Fruit fly (Drosophila melanogaster) whole organism, embryonic: ENCODE data around the gene Lasp.
A peak's percentile ranks its signal among the peaks of the same experiment; 100 is the strongest.

Experiments used
- Aef1 ChIP-seq: fragments of 200-800 bp; sonication (Bioruptor generic); IDR thresholded peaks from 3 replicates; pipeline ENCODE4 v1.3.6; 2022; ENCODE audit warnings: missing biosample characterization, missing genetic modification characterization
- Antp ChIP-seq: fragments of 200-800 bp; sonication (Bioruptor generic); optimal IDR thresholded peaks from 3 replicates; lab custom pipeline; 2016; ENCODE audit warnings: missing biosample characterization, missing genetic modification characterization
- Bdp1 ChIP-seq: fragments of 200-800 bp; sonication (Bioruptor generic); optimal IDR thresholded peaks from 3 replicates; lab custom pipeline; 2016; ENCODE audit warnings: missing biosample characterization, missing genetic modification characterization
- CG10462 ChIP-seq: fragments of 200-800 bp; sonication (Bioruptor generic); optimal IDR thresholded peaks from 2 replicates; lab custom pipeline; 2016; ENCODE audit warnings: missing biosample characterization, missing genetic modification characterization
- CG11504 ChIP-seq: fragments of 200-800 bp; sonication (Bioruptor generic); optimal IDR thresholded peaks from 3 replicates; lab custom pipeline; 2019; ENCODE audit warnings: missing biosample characterization, mild to moderate bottlenecking, missing genetic modification characterization, moderate library complexity
- CG12391 ChIP-seq: fragments of 200-800 bp; sonication (Bioruptor generic); optimal IDR thresholded peaks from 3 replicates; lab custom pipeline; 2018; ENCODE audit warnings: missing biosample characterization, mild to moderate bottlenecking, missing genetic modification characterization, moderate library complexity
- CG12942 ChIP-seq: fragments of 200-800 bp; sonication (Bioruptor generic); optimal IDR thresholded peaks from 3 replicates; lab custom pipeline; 2016; ENCODE audit warnings: missing biosample characterization, missing genetic modification characterization
- CG14014 ChIP-seq: fragments of 200-800 bp; sonication (Bioruptor generic); IDR thresholded peaks from 2 replicates; pipeline ENCODE4 v1.3.6; 2022; ENCODE audit warnings: missing biosample characterization, missing genetic modification characterization
- CG1602 ChIP-seq: fragments of 200-800 bp; sonication (Bioruptor generic); optimal IDR thresholded peaks from 3 replicates; lab custom pipeline; 2016; ENCODE audit warnings: missing biosample characterization, missing genetic modification characterization
- CG16815 ChIP-seq: fragments of 200-800 bp; sonication (Bioruptor generic); optimal IDR thresholded peaks from 3 replicates; lab custom pipeline; 2017; ENCODE audit warnings: missing biosample characterization, mild to moderate bottlenecking, missing genetic modification characterization
- CG17361 ChIP-seq: fragments of 200-800 bp; sonication (Bioruptor generic); IDR thresholded peaks from 3 replicates; pipeline ENCODE4 v1.3.6; 2022; ENCODE audit warnings: missing biosample characterization, missing genetic modification characterization
- CG1792 ChIP-seq: fragments of 200-800 bp; sonication (Bioruptor generic); optimal IDR thresholded peaks from 2 replicates; lab custom pipeline; 2016; ENCODE audit warnings: missing biosample characterization, missing genetic modification characterization
- CG2199 ChIP-seq: fragments of 200-800 bp; sonication (Bioruptor generic); IDR thresholded peaks from 3 replicates; pipeline ENCODE4 v1.3.6; 2022; ENCODE audit warnings: missing biosample characterization, missing genetic modification characterization
- CG2712 ChIP-seq: fragments of 200-800 bp; optimal IDR thresholded peaks from 3 replicates; lab custom pipeline; 2019; ENCODE audit warnings: missing biosample characterization, mild to moderate bottlenecking, missing genetic modification characterization, moderate library complexity
- CG30403 ChIP-seq: fragments of 200-800 bp; sonication (Bioruptor generic); optimal IDR thresholded peaks from 3 replicates; lab custom pipeline; 2016; ENCODE audit warnings: missing biosample characterization, missing genetic modification characterization
- CG31365 ChIP-seq: fragments of 200-800 bp; sonication (Bioruptor generic); optimal IDR thresholded peaks from 2 replicates; lab custom pipeline; 2018; ENCODE audit warnings: missing biosample characterization, mild to moderate bottlenecking, missing genetic modification characterization
- CG31388 ChIP-seq: fragments of 200-800 bp; sonication (Bioruptor generic); optimal IDR thresholded peaks from 2 replicates; lab custom pipeline; 2016; ENCODE audit warnings: missing biosample characterization, missing genetic modification characterization
- CG4424 ChIP-seq: fragments of 200-800 bp; sonication (Bioruptor generic); optimal IDR thresholded peaks from 3 replicates; lab custom pipeline; 2016; ENCODE audit warnings: missing biosample characterization, missing genetic modification characterization
- CG5245 ChIP-seq: fragments of 200-800 bp; sonication (Bioruptor generic); optimal IDR thresholded peaks from 3 replicates; lab custom pipeline; 2016; ENCODE audit warnings: missing biosample characterization, missing genetic modification characterization
- CG6254 ChIP-seq: fragments of 200-800 bp; sonication (Bioruptor generic); optimal IDR thresholded peaks from 3 replicates; lab custom pipeline; 2017; ENCODE audit warnings: mild to moderate bottlenecking, missing biosample characterization, missing genetic modification reagents, missing genetic modification characterization
- CG6683 ChIP-seq: fragments of 200-800 bp; sonication (Bioruptor generic); optimal IDR thresholded peaks from 2 replicates; lab custom pipeline; 2017; ENCODE audit warnings: missing biosample characterization, mild to moderate bottlenecking, missing genetic modification characterization, missing genetic modification reagents
- CG6765 ChIP-seq: fragments of 200-800 bp; sonication (Bioruptor generic); optimal IDR thresholded peaks from 3 replicates; lab custom pipeline; 2017; ENCODE audit warnings: missing biosample characterization, mild to moderate bottlenecking, missing genetic modification characterization
- CG7928 ChIP-seq: fragments of 200-800 bp; sonication (Bioruptor generic); optimal IDR thresholded peaks from 2 replicates; lab custom pipeline; 2017; ENCODE audit warnings: missing biosample characterization, mild to moderate bottlenecking, missing genetic modification characterization
- CG8290 ChIP-seq, 3 experiments: fragments of 200-800 bp; sonication (Bioruptor generic); optimal IDR thresholded peaks; 2 replicates each; lab custom pipeline; 2016 to 2019; ENCODE audit warnings: missing biosample characterization in 3 of 3, missing genetic modification characterization in 3 of 3, mild to moderate bottlenecking in 2 of 3, moderate library complexity in 1 of 3
- CG9437 ChIP-seq: fragments of 200-800 bp; sonication (Bioruptor generic); optimal IDR thresholded peaks from 2 replicates; lab custom pipeline; 2018; ENCODE audit warnings: missing biosample characterization, mild to moderate bottlenecking, missing genetic modification characterization
- E2f2 ChIP-seq: fragments of 200-800 bp; sonication (Bioruptor generic); IDR thresholded peaks from 2 replicates; pipeline ENCODE4 v1.3.6; 2022; ENCODE audit warnings: missing biosample characterization, missing genetic modification characterization
- HmgZ ChIP-seq: fragments of 200-800 bp; sonication (Bioruptor generic); optimal IDR thresholded peaks from 2 replicates; lab custom pipeline; 2018; ENCODE audit warnings: missing biosample characterization, mild to moderate bottlenecking, missing genetic modification characterization
- Hmr ChIP-seq: fragments of 200-800 bp; sonication (Bioruptor generic); optimal IDR thresholded peaks from 3 replicates; lab custom pipeline; 2017; ENCODE audit warnings: mild to moderate bottlenecking, missing biosample characterization, missing genetic modification reagents, missing genetic modification characterization
- Hr51 ChIP-seq, 2 experiments: fragments of 200-800 bp; sonication (Bioruptor generic); optimal IDR thresholded peaks; 2 replicates in 1 of 2; 3 replicates in 1 of 2; lab custom pipeline; 2016 to 2018; ENCODE audit warnings: missing biosample characterization in 2 of 2, missing genetic modification characterization in 2 of 2, mild to moderate bottlenecking in 1 of 2, moderate library complexity in 1 of 2
- Kr ChIP-seq: fragments of 200-800 bp; sonication (Bioruptor generic); optimal IDR thresholded peaks from 2 replicates; lab custom pipeline; 2017; ENCODE audit warnings: missing biosample characterization, mild to moderate bottlenecking, missing genetic modification characterization
- Lhr ChIP-seq: fragments of 200-800 bp; sonication (Bioruptor generic); optimal IDR thresholded peaks from 3 replicates; lab custom pipeline; 2017; ENCODE audit warnings: mild to moderate bottlenecking, missing biosample characterization, missing genetic modification reagents, missing genetic modification characterization
- Lpt ChIP-seq: fragments of >200 bp; optimal IDR thresholded peaks from 2 replicates; lab custom pipeline; 2018; ENCODE audit warnings: missing biosample characterization, missing genetic modification characterization
- NFAT ChIP-seq: fragments of 200-800 bp; sonication (Bioruptor generic); IDR thresholded peaks from 2 replicates; pipeline ENCODE4 v1.3.6; 2022; ENCODE audit warnings: missing biosample characterization, missing genetic modification characterization
- NK7.1 ChIP-seq: fragments of 200-800 bp; sonication (Bioruptor generic); optimal IDR thresholded peaks from 3 replicates; lab custom pipeline; 2016; ENCODE audit warnings: missing biosample characterization, missing genetic modification characterization
- Sry-δ ChIP-seq: fragments of 200-800 bp; sonication (Bioruptor generic); optimal IDR thresholded peaks from 2 replicates; lab custom pipeline; 2016; ENCODE audit warnings: missing biosample characterization, missing genetic modification characterization
- bab2 ChIP-seq: fragments of 200-800 bp; sonication (Bioruptor generic); optimal IDR thresholded peaks from 2 replicates; lab custom pipeline; 2016; ENCODE audit warnings: missing biosample characterization, missing genetic modification characterization
- dmrt11E ChIP-seq: fragments of 200-800 bp; sonication (Bioruptor generic); optimal IDR thresholded peaks from 3 replicates; lab custom pipeline; 2018; ENCODE audit warnings: missing biosample characterization, mild to moderate bottlenecking, missing genetic modification characterization, moderate library complexity
- dysf ChIP-seq: fragments of 200-800 bp; sonication (Bioruptor generic); IDR thresholded peaks from 3 replicates; pipeline ENCODE4 v1.3.6; 2022; ENCODE audit warnings: missing biosample characterization, missing genetic modification characterization
- esg ChIP-seq: fragments of 200-800 bp; sonication (Bioruptor generic); conservative IDR thresholded peaks from 2 replicates; pipeline ENCODE4 v1.3.6; 2022; ENCODE audit warnings: missing biosample characterization, missing genetic modification characterization
- gce ChIP-seq: fragments of 200-800 bp; sonication (Bioruptor generic); IDR thresholded peaks from 3 replicates; pipeline ENCODE4 v1.3.6; 2022; ENCODE audit warnings: missing biosample characterization, missing genetic modification characterization
- gt ChIP-seq: fragments of 200-800 bp; sonication (Bioruptor generic); IDR thresholded peaks from 2 replicates; pipeline ENCODE4 v1.3.6; 2022; ENCODE audit warnings: missing biosample characterization, missing genetic modification characterization
- lab ChIP-seq: fragments of 200-800 bp; sonication (Bioruptor generic); optimal IDR thresholded peaks from 3 replicates; lab custom pipeline; 2017; ENCODE audit warnings: missing biosample characterization, missing genetic modification characterization, mild to moderate bottlenecking, moderate library complexity, missing genetic modification reagents
- luna ChIP-seq: fragments of 200-800 bp; sonication (Bioruptor generic); optimal IDR thresholded peaks from 2 replicates; lab custom pipeline; 2016; ENCODE audit warnings: missing biosample characterization, missing genetic modification characterization
- maf-S ChIP-seq: fragments of 200-800 bp; sonication (Bioruptor generic); optimal IDR thresholded peaks from 2 replicates; lab custom pipeline; 2016; ENCODE audit warnings: missing biosample characterization, missing genetic modification characterization
- nerfin-1 ChIP-seq: fragments of 200-800 bp; sonication (Bioruptor generic); optimal IDR thresholded peaks from 3 replicates; lab custom pipeline; 2019; ENCODE audit warnings: missing biosample characterization, mild to moderate bottlenecking, missing genetic modification characterization, moderate library complexity
- so ChIP-seq: fragments of 200-800 bp; sonication (Bioruptor generic); IDR thresholded peaks from 3 replicates; pipeline ENCODE4 v1.3.6; 2022; ENCODE audit warnings: missing biosample characterization, missing genetic modification characterization
- sr ChIP-seq: fragments of 200-800 bp; sonication (Bioruptor generic); IDR thresholded peaks from 3 replicates; pipeline ENCODE4 v1.3.6; 2022; ENCODE audit warnings: missing biosample characterization, missing genetic modification characterization
- trem ChIP-seq: fragments of 200-800 bp; optimal IDR thresholded peaks from 3 replicates; lab custom pipeline; 2019; ENCODE audit warnings: missing biosample characterization, mild to moderate bottlenecking, missing genetic modification characterization, moderate library complexity
- tup ChIP-seq: fragments of 200-800 bp; sonication (Bioruptor generic); optimal IDR thresholded peaks from 2 replicates; lab custom pipeline; 2016; ENCODE audit warnings: missing biosample characterization, mild to moderate bottlenecking, missing genetic modification characterization, moderate library complexity
- unc-4 ChIP-seq: fragments of 200-800 bp; sonication (Bioruptor generic); IDR thresholded peaks from 2 replicates; pipeline ENCODE4 v1.3.6; 2022; ENCODE audit warnings: missing biosample characterization, missing genetic modification characterization; ENCODE audit not compliant: partially characterized antibody
- zfh2 ChIP-seq: fragments of 200-800 bp; sonication (Bioruptor generic); optimal IDR thresholded peaks from 2 replicates; lab custom pipeline; 2016; ENCODE audit warnings: missing biosample characterization, missing genetic modification characterization

Gene Lasp

DNA sequence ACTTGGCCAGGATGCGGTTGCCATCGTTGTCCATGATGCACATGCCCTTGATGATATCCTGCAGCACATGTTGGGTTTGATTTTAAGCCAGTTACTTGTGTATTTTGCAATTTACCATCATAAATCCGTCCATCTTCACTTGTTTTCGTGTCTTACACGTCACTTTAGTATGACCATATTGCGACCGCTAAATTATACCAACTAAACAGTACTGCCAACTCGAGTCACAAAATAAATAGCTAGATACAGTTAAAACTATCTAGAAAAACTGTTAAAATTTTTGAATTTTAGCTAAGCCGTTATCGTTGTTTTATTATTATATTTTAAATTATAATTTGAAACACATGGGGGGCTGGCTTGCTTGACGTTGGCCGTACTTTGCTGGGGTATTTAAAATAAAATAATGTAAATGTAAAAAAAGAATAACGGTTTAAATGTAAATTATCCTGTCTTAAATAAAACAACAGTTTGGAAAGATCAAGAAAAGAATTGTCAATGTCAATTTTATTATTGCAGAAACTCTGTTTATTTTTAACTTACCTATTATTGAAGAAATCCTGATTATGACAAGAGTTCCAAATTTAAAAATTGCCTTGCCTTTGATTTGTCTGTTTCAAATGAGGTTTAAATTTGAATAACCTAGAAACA, 38.0 kb downstream of the Lasp start, which contains the start of the genes zetaCOP and CG13032 (continued):
- no peak for TF ChIP-seq sr
- TF ChIP-seq CG1792 = no peak
- TF ChIP-seq gce (GFP tag; lab: Robert Waterston, UW) = no peak
- TF ChIP-seq CG6254 (GFP tag; lab: Kevin White, UChicago) = no peak
- no peak for TF ChIP-seq CG10462 (GFP tag; lab: Kevin White, UChicago)
- peak; percentile 25 for TF ChIP-seq CG2712 (tag; lab: Kevin White, UChicago)
- TF ChIP-seq tup = no peak
- peak; percentile 99 for TF ChIP-seq trem (tag; lab: Kevin White, UChicago)
- TF ChIP-seq maf-S (GFP tag; lab: Kevin White, UChicago) = no peak
- TF ChIP-seq CG31365 (tag; lab: Kevin White, UChicago) = no peak
- TF ChIP-seq luna (GFP tag; lab: Kevin White, UChicago) = no peak
- TF ChIP-seq NK7.1 = no peak
- no peak for TF ChIP-seq so (GFP tag; lab: Robert Waterston, UW)
- TF ChIP-seq esg (GFP tag; lab: Robert Waterston, UW) = no peak
- TF ChIP-seq Hr51 (GFP tag; optimal IDR thresholded peaks at IDR 0.05; lab: Kevin White, UChicago) = no peak
- no peak for TF ChIP-seq NFAT (GFP tag; lab: Robert Waterston, UW)
- peak; percentile 37 for TF ChIP-seq Lhr
- TF ChIP-seq Bdp1 (GFP tag; lab: Kevin White, UChicago) = no peak
- no peak for TF ChIP-seq CG5245 (GFP tag; lab: Kevin White, UChicago)
- no peak for TF ChIP-seq Lpt (GFP tag; lab: Kevin White, UChicago)
- TF ChIP-seq CG17361 (GFP tag; lab: Robert Waterston, UW) = no peak
- no peak for TF ChIP-seq zfh2 (GFP tag; lab: Kevin White, UChicago)
- no peak for TF ChIP-seq CG11504 (tag; lab: Kevin White, UChicago)
- no peak for TF ChIP-seq dysf (GFP tag; lab: Robert Waterston, UW)
- no peak for TF ChIP-seq CG8290 (GFP tag; optimal IDR thresholded peaks at IDR 0.05; lab: Kevin White, UChicago)
- no peak for TF ChIP-seq CG8290 (tag; optimal IDR thresholded peaks at IDR 0.05; lab: Kevin White, UChicago)
- no peak for TF ChIP-seq CG1602 (GFP tag; lab: Kevin White, UChicago)
- no peak for TF ChIP-seq CG31388 (GFP tag; lab: Kevin White, UChicago)
- TF ChIP-seq HmgZ (tag; lab: Kevin White, UChicago) = no peak
- TF ChIP-seq E2f2 (GFP tag; lab: Robert Waterston, UW) = peak; percentile 66
- TF ChIP-seq CG14014 = no peak
- no peak for TF ChIP-seq Aef1 (GFP tag; lab: Robert Waterston, UW)
- TF ChIP-seq CG9437 = no peak
- no peak for TF ChIP-seq CG2199 (GFP tag; lab: Robert Waterston, UW)
- TF ChIP-seq Hmr (GFP tag; lab: Kevin White, UChicago) = no peak
- no peak for TF ChIP-seq CG6765 (GFP tag; lab: Kevin White, UChicago)
- TF ChIP-seq nerfin-1 (tag; lab: Kevin White, UChicago) = no peak
- no peak for TF ChIP-seq CG30403 (GFP tag; lab: Kevin White, UChicago)
- no peak for TF ChIP-seq CG6683 (GFP tag; lab: Kevin White, UChicago)
- TF ChIP-seq CG4424 (GFP tag; lab: Kevin White, UChicago) = no peak
- no peak for TF ChIP-seq CG7928 (GFP tag; lab: Kevin White, UChicago)
- no peak for TF ChIP-seq dmrt11E (tag; lab: Kevin White, UChicago)
- TF ChIP-seq CG12942 (GFP tag; lab: Kevin White, UChicago) = no peak
- peak; percentile 16 for TF ChIP-seq CG12391 (tag; lab: Kevin White, UChicago)
- TF ChIP-seq lab = no peak
- TF ChIP-seq CG16815 (GFP tag; lab: Kevin White, UChicago) = no peak
- no peak for TF ChIP-seq bab2 (GFP tag; lab: Kevin White, UChicago)
- no peak for TF ChIP-seq gt (GFP tag; lab: Robert Waterston, UW)
- no peak for TF ChIP-seq Sry-δ (GFP tag; lab: Kevin White, UChicago)
- no peak for TF ChIP-seq Antp (GFP tag; lab: Kevin White, UChicago)
- no peak for TF ChIP-seq Kr (GFP tag; lab: Kevin White, UChicago)
- no peak for TF ChIP-seq unc-4 (GFP tag; lab: Robert Waterston, UW)
